Fruit fly (Drosophila melanogaster): Measurements from ENCODE around the gene CG12121.

Gene CG12121

dm6 chrX:9196362-9196761 is 35.8 kb downstream of the CG12121 start, which contains the start of gene CG12118 (continued):
- TF ChIP-seq ash1 (GFP tag; optimal IDR thresholded peaks at IDR 0.05) (no peak), Hr78 (GFP tag; optimal IDR thresholded peaks at IDR 0.05) (no peak), HLH3B (GFP tag; IDR thresholded peaks at IDR 0.05) (peak; percentile 78), Lhr (GFP tag; optimal IDR thresholded peaks at IDR 0.05) (peak; percentile 52), CG17385 (GFP tag; optimal IDR thresholded peaks at IDR 0.05) (peak; percentile 71), CG10565 (GFP tag; optimal IDR thresholded peaks at IDR 0.05) (no peak), bbx (GFP tag; IDR thresholded peaks at IDR 0.05; ENCODE audit: partially characterized antibody) (peak; percentile 84), Usf (GFP tag; optimal IDR thresholded peaks at IDR 0.05) (no peak), gfzf (GFP tag; optimal IDR thresholded peaks at IDR 0.05) (no peak), Atf6 (GFP tag; IDR thresholded peaks at IDR 0.05) (peak; percentile 79), ind (GFP tag; optimal IDR thresholded peaks at IDR 0.05) (peak; percentile 80), zf30C (GFP tag; optimal IDR thresholded peaks at IDR 0.05) (no peak), onecut (GFP tag; IDR thresholded peaks at IDR 0.05) (peak; percentile 14; the same call in 1 of the 2 replicates), CG10147 (GFP tag; optimal IDR thresholded peaks at IDR 0.05) (peak; percentile 69), CG11504 (tag; optimal IDR thresholded peaks at IDR 0.05) (peak; percentile 77), gcm (GFP tag; optimal IDR thresholded peaks at IDR 0.05) (peak; percentile 64), jing (GFP tag; optimal IDR thresholded peaks at IDR 0.05) (no peak), CG9817 (tag; optimal IDR thresholded peaks at IDR 0.05) (peak; percentile 74), unpg (GFP tag; optimal IDR thresholded peaks at IDR 0.05) (peak; percentile 81), zen (tag; optimal IDR thresholded peaks at IDR 0.05) (peak; percentile 78), CG34422 (GFP tag; IDR thresholded peaks at IDR 0.05) (peak; percentile 85), usp (GFP tag; optimal IDR thresholded peaks at IDR 0.05) (no peak), ase (GFP tag; IDR thresholded peaks at IDR 0.05) (peak; percentile 71; the same call in 2 of the 3 replicates), pb (GFP tag; optimal IDR thresholded peaks at IDR 0.05) (no peak), Myb (GFP tag; optimal IDR thresholded peaks at IDR 0.05) (peak; percentile 30), eve (GFP tag; optimal IDR thresholded peaks at IDR 0.05) (no peak), prd (optimal IDR thresholded peaks at IDR 0.05) (no peak), prd (GFP tag; IDR thresholded peaks at IDR 0.05) (peak; percentile 87), CG12299 (tag; optimal IDR thresholded peaks at IDR 0.05) (peak; percentile 51), BEAF-32 (GFP tag; optimal IDR thresholded peaks at IDR 0.05) (peak; percentile 89), CkIIα-i1 (GFP tag; IDR thresholded peaks at IDR 0.05) (no peak), bowl (GFP tag; IDR thresholded peaks at IDR 0.05) (no peak), NfI (GFP tag; optimal IDR thresholded peaks at IDR 0.05) (peak; percentile 62), CG8944 (GFP tag; optimal IDR thresholded peaks at IDR 0.05) (peak; percentile 29), fd96Cb (tag; optimal IDR thresholded peaks at IDR 0.05) (peak; percentile 67), corto (GFP tag; optimal IDR thresholded peaks at IDR 0.05) (peak; percentile 68), chinmo (GFP tag; IDR thresholded peaks at IDR 0.05; ENCODE audit: partially characterized antibody) (peak; percentile 72; the same call in 1 of the 4 replicates), chm (GFP tag; IDR thresholded peaks at IDR 0.05) (peak; percentile 92), CG7839 (tag; optimal IDR thresholded peaks at IDR 0.05) (peak; percentile 76), Dbx (GFP tag; IDR thresholded peaks at IDR 0.05) (peak; percentile 82), al (GFP tag; IDR thresholded peaks at IDR 0.05) (peak; percentile 86), CG3838 (GFP tag; optimal IDR thresholded peaks at IDR 0.05) (peak; percentile 38), lab (GFP tag; optimal IDR thresholded peaks at IDR 0.05) (peak; percentile 79)

Data from whole organism, embryonic.